Fruit fly (Drosophila melanogaster) whole organism, prepupa: ENCODE data around the gene mh.

Experiments
- Blimp-1 ChIP-seq: fragments of 200-800 bp; sonication (Bioruptor generic); optimal IDR thresholded peaks from 3 replicates; lab custom pipeline; 2017; ENCODE audit warnings: missing biosample characterization, missing genetic modification characterization, mild to moderate bottlenecking, moderate library complexity, missing genetic modification reagents
- CG10669 ChIP-seq: fragments of 200-800 bp; sonication (Bioruptor generic); optimal IDR thresholded peaks from 3 replicates; lab custom pipeline; 2018; ENCODE audit warnings: missing biosample characterization, mild to moderate bottlenecking, missing genetic modification characterization, moderate library complexity
- CG11294 ChIP-seq: fragments of 200-800 bp; sonication (Bioruptor generic); IDR thresholded peaks from 2 replicates; pipeline ENCODE4 v1.3.6; 2022; ENCODE audit warnings: missing biosample characterization, missing genetic modification characterization
- CG11762 ChIP-seq: fragments of 200-800 bp; sonication (Bioruptor generic); optimal IDR thresholded peaks from 3 replicates; lab custom pipeline; 2016; ENCODE audit warnings: missing biosample characterization, missing genetic modification characterization; ENCODE audit not compliant: insufficient read depth
- CG11902 ChIP-seq: fragments of 200-800 bp; sonication (Bioruptor generic); optimal IDR thresholded peaks from 3 replicates; lab custom pipeline; 2016; ENCODE audit warnings: missing biosample characterization, missing genetic modification characterization
- CG15336 ChIP-seq: fragments of 200-800 bp; sonication (Bioruptor generic); IDR thresholded peaks from 2 replicates; pipeline ENCODE4 v1.3.6; 2022; ENCODE audit warnings: missing biosample characterization, missing genetic modification characterization
- CG1621 ChIP-seq: fragments of 200-800 bp; sonication (Bioruptor generic); optimal IDR thresholded peaks from 3 replicates; lab custom pipeline; 2018; ENCODE audit warnings: missing biosample characterization, mild to moderate bottlenecking, missing genetic modification characterization
- CG3032 ChIP-seq: fragments of 200-800 bp; optimal IDR thresholded peaks from 2 replicates; lab custom pipeline; 2019; ENCODE audit warnings: missing biosample characterization, mild to moderate bottlenecking, missing genetic modification characterization, moderate library complexity
- CG32006 ChIP-seq: fragments of 200-800 bp; sonication (Bioruptor generic); optimal IDR thresholded peaks from 3 replicates; lab custom pipeline; 2017; ENCODE audit warnings: missing biosample characterization, mild to moderate bottlenecking, missing genetic modification characterization
- CG34406 ChIP-seq: fragments of 200-800 bp; sonication (Bioruptor generic); optimal IDR thresholded peaks from 3 replicates; lab custom pipeline; 2016; ENCODE audit warnings: missing biosample characterization, missing genetic modification characterization
- CG3919 ChIP-seq: fragments of 200-800 bp; sonication (Bioruptor generic); optimal IDR thresholded peaks from 3 replicates; lab custom pipeline; 2016; ENCODE audit warnings: missing biosample characterization, missing genetic modification characterization
- CG4318 ChIP-seq: fragments of 200-800 bp; sonication (Bioruptor generic); optimal IDR thresholded peaks from 3 replicates; lab custom pipeline; 2017; ENCODE audit warnings: missing biosample characterization, mild to moderate bottlenecking, missing genetic modification characterization
- CG6163 ChIP-seq: fragments of 200-800 bp; sonication (Bioruptor generic); IDR thresholded peaks from 3 replicates; pipeline ENCODE4 v1.3.6; 2022; ENCODE audit warnings: missing biosample characterization, missing genetic modification characterization
- CG6276 ChIP-seq: fragments of 200-800 bp; sonication (Bioruptor generic); optimal IDR thresholded peaks from 2 replicates; lab custom pipeline; 2017; ENCODE audit warnings: missing biosample characterization, mild to moderate bottlenecking, missing genetic modification characterization
- CG6792 ChIP-seq: fragments of 200-800 bp; sonication (Bioruptor generic); optimal IDR thresholded peaks from 3 replicates; lab custom pipeline; 2016; ENCODE audit warnings: missing biosample characterization, missing genetic modification characterization
- CG6808 ChIP-seq: fragments of 200-800 bp; sonication (Bioruptor generic); optimal IDR thresholded peaks from 3 replicates; lab custom pipeline; 2017; ENCODE audit warnings: missing biosample characterization, missing genetic modification characterization, mild to moderate bottlenecking, moderate library complexity, missing genetic modification reagents
- CG6854 ChIP-seq: fragments of 200-800 bp; sonication (Bioruptor generic); optimal IDR thresholded peaks from 2 replicates; lab custom pipeline; 2017; ENCODE audit warnings: missing biosample characterization, mild to moderate bottlenecking, missing genetic modification characterization
- CG7368 ChIP-seq: fragments of 200-800 bp; sonication (Bioruptor generic); optimal IDR thresholded peaks from 3 replicates; lab custom pipeline; 2016; ENCODE audit warnings: missing biosample characterization, missing genetic modification characterization
- CG8319 ChIP-seq: fragments of 200-800 bp; sonication (Bioruptor generic); optimal IDR thresholded peaks from 3 replicates; lab custom pipeline; 2016; ENCODE audit warnings: missing biosample characterization, missing genetic modification characterization
- Eip78C ChIP-seq: fragments of 200-800 bp; sonication (Bioruptor generic); peaks from one replicate; lab custom pipeline; 2016; ENCODE audit warnings: missing biosample characterization, missing genetic modification characterization
- Ets21C ChIP-seq: fragments of 200-800 bp; sonication (Bioruptor generic); optimal IDR thresholded peaks from 3 replicates; lab custom pipeline; 2016; ENCODE audit warnings: missing biosample characterization, missing genetic modification characterization
- Ets96B ChIP-seq: fragments of 200-800 bp; optimal IDR thresholded peaks from 2 replicates; lab custom pipeline; 2019; ENCODE audit warnings: missing biosample characterization, mild to moderate bottlenecking, missing genetic modification characterization, moderate library complexity
- Gug ChIP-seq: fragments of 200-800 bp; sonication (Bioruptor generic); IDR thresholded peaks from 2 replicates; pipeline ENCODE4 v1.3.6; 2022; ENCODE audit warnings: missing biosample characterization, missing genetic modification characterization
- Hr38 ChIP-seq: sonication (Bioruptor generic); optimal IDR thresholded peaks from 2 replicates; lab custom pipeline; 2016; ENCODE audit warnings: missing biosample characterization, missing genetic modification characterization
- Hr39 ChIP-seq: fragments of 200-800 bp; sonication (Bioruptor generic); optimal IDR thresholded peaks from 2 replicates; lab custom pipeline; 2016; ENCODE audit warnings: missing biosample characterization, missing genetic modification characterization
- Hr4 ChIP-seq: fragments of 200-800 bp; sonication (Bioruptor generic); optimal IDR thresholded peaks from 3 replicates; lab custom pipeline; 2016; ENCODE audit warnings: missing biosample characterization, missing genetic modification characterization
- Lpt ChIP-seq: fragments of 200-800 bp; sonication (Bioruptor generic); optimal IDR thresholded peaks from 3 replicates; lab custom pipeline; 2016; ENCODE audit warnings: missing biosample characterization, missing genetic modification characterization
- Met ChIP-seq: fragments of 200-800 bp; sonication (Bioruptor generic); optimal IDR thresholded peaks from 3 replicates; lab custom pipeline; 2016; ENCODE audit warnings: missing biosample characterization, missing genetic modification characterization
- OdsH ChIP-seq: fragments of 200-800 bp; sonication (Bioruptor generic); optimal IDR thresholded peaks from 3 replicates; lab custom pipeline; 2016; ENCODE audit warnings: missing biosample characterization, missing genetic modification characterization
- Smox ChIP-seq: fragments of 200-800 bp; sonication (Bioruptor generic); optimal IDR thresholded peaks from 3 replicates; lab custom pipeline; 2016; ENCODE audit warnings: missing biosample characterization, missing genetic modification characterization
- Sox102F ChIP-seq: fragments of 200-800 bp; sonication (Bioruptor generic); optimal IDR thresholded peaks from 2 replicates; lab custom pipeline; 2016; ENCODE audit warnings: missing biosample characterization, mild to moderate bottlenecking, missing genetic modification characterization
- Sox14 ChIP-seq: fragments of 200-800 bp; sonication (Bioruptor generic); optimal IDR thresholded peaks from 3 replicates; lab custom pipeline; 2016; ENCODE audit warnings: missing biosample characterization, missing genetic modification characterization
- dsx ChIP-seq: fragments of 200-800 bp; optimal IDR thresholded peaks from 3 replicates; lab custom pipeline; 2019; ENCODE audit warnings: missing biosample characterization, mild to moderate bottlenecking, missing genetic modification characterization, moderate library complexity; ENCODE audit not compliant: poor library complexity, severe bottlenecking
- eg ChIP-seq: fragments of 200-800 bp; sonication (Bioruptor generic); IDR thresholded peaks from 3 replicates; pipeline ENCODE4 v1.3.6; 2022; ENCODE audit warnings: missing biosample characterization, missing genetic modification characterization
- fd85E ChIP-seq: fragments of 200-800 bp; sonication (Bioruptor generic); optimal IDR thresholded peaks from 3 replicates; lab custom pipeline; 2016; ENCODE audit warnings: missing biosample characterization, missing genetic modification characterization
- fkh ChIP-seq: fragments of 200-800 bp; sonication (Bioruptor generic); optimal IDR thresholded peaks from 3 replicates; lab custom pipeline; 2017; ENCODE audit warnings: missing biosample characterization, mild to moderate bottlenecking, missing genetic modification characterization, moderate library complexity
- lz ChIP-seq: fragments of 200-800 bp; sonication (Bioruptor generic); optimal IDR thresholded peaks from 3 replicates; lab custom pipeline; 2016; ENCODE audit warnings: missing biosample characterization, missing genetic modification characterization
- net ChIP-seq: fragments of 200-800 bp; sonication (Bioruptor generic); optimal IDR thresholded peaks from 3 replicates; lab custom pipeline; 2016; ENCODE audit warnings: missing biosample characterization, missing genetic modification characterization
- pdm3 ChIP-seq: fragments of 200-800 bp; sonication (Bioruptor generic); optimal IDR thresholded peaks from 3 replicates; lab custom pipeline; 2016; ENCODE audit warnings: missing biosample characterization, missing genetic modification characterization
- spab ChIP-seq: fragments of 200-800 bp; sonication (Bioruptor generic); optimal IDR thresholded peaks from 2 replicates; lab custom pipeline; 2017; ENCODE audit warnings: missing biosample characterization, mild to moderate bottlenecking, missing genetic modification characterization, missing genetic modification reagents
- svp ChIP-seq: fragments of 200-800 bp; sonication (Bioruptor generic); peaks from one replicate; lab custom pipeline; 2016; ENCODE audit warnings: missing biosample characterization, missing genetic modification characterization
- topi ChIP-seq: fragments of 200-800 bp; sonication (Bioruptor generic); optimal IDR thresholded peaks from 3 replicates; lab custom pipeline; 2016; ENCODE audit warnings: missing biosample characterization, missing genetic modification characterization
- vri ChIP-seq: fragments of 200-800 bp; sonication (Bioruptor generic); optimal IDR thresholded peaks from 3 replicates; lab custom pipeline; 2016; ENCODE audit warnings: missing biosample characterization, mild to moderate bottlenecking, missing genetic modification characterization

Gene mh

DNA sequence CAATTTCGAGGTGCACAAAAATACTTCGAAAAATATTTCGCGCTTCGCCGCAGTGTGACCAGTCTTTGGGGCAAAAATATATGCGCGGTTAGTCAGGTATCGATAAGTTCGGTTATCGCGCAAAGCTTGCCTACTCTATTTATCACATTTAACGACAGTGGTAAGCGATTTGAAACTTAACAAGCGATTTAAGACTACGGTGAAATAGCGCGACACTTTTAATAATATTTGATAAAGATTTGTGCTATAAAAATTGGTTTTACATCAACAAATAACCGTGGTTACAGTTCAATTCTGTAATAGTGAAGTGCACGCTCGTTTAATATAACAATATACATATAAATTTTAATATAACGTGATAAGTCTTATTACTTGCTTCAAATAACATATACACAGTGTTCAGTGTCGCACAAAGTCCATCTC lies at the start of gene mh:
Gene mh (minus strand): TSS at position 34 of the 423 bp plus-strand sequence.
- TF ChIP-seq dsx (GFP tag; lab: Kevin White, UChicago) = no peak
- TF ChIP-seq eg = 0 out of 3 replicates have a peak, but pooled peaks have one; percentile 22

DNA sequence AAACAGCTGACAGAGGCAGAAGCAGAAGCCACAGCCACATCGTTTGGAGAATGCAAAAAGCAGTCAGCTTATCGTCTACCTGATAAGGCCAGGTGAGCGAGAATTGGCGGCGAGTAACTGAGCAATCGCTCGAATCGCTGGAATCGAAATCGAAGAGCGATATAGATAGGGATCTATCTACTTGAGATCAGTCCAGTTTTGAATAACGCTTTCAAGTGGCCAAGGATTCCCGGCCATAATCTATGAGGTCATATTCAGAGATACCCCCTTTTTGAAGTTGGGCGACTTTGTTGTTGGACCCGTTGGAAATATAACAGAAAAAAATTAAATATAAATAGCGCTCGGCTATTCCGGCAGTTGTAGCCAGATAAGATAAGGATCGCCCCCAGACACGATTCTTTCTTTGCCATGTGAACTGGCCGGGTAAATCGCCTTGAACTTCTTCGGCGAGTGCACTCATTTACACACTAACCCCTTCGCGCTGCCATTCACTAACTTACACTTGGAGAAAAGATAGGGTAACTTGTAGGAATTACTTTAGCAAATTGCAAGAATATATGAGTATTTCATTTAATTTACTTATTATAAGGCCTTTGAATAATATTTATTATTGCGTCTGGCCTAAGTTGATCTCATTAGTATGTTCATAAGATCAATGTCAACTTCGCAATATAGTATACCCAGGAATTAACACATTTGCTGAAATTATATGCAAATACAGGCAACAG lies 47.4 kb upstream of the mh start:
- TF ChIP-seq Hr4 (GFP tag; lab: Kevin White, UChicago) (no peak), Ets96B (tag; lab: Kevin White, UChicago) (no peak), dsx (GFP tag; lab: Kevin White, UChicago) (no peak), Eip78C (GFP tag; lab: Kevin White, UChicago) (peak; percentile 52), Ets21C (no peak), OdsH (GFP tag; lab: Kevin White, UChicago) (no peak), Met (GFP tag; lab: Kevin White, UChicago) (no peak), Gug (GFP tag; lab: Robert Waterston, UW) (no peak), CG11902 (no peak), Lpt (GFP tag; lab: Kevin White, UChicago) (no peak), CG10669 (GFP tag; lab: Kevin White, UChicago) (peak; percentile 22), CG6276 (GFP tag; lab: Kevin White, UChicago) (no peak), topi (no peak), Hr38 (GFP tag; lab: Kevin White, UChicago) (no peak), Sox102F (GFP tag; lab: Kevin White, UChicago) (no peak), Sox14 (GFP tag; lab: Kevin White, UChicago) (no peak), spab (GFP tag; lab: Kevin White, UChicago) (no peak), eg (no peak), CG6792 (GFP tag; lab: Kevin White, UChicago) (peak; percentile 7), svp (GFP tag; lab: Kevin White, UChicago) (peak; percentile 73), pdm3 (GFP tag; lab: Kevin White, UChicago) (no peak), CG6854 (GFP tag; lab: Kevin White, UChicago) (no peak), CG34406 (GFP tag; lab: Kevin White, UChicago) (no peak), Smox (no peak), CG1621 (tag; lab: Kevin White, UChicago) (no peak), CG4318 (no peak), fkh (no peak), CG6163 (GFP tag; lab: Robert Waterston, UW) (no peak), CG11762 (GFP tag; lab: Kevin White, UChicago) (no peak), CG7368 (GFP tag; lab: Kevin White, UChicago) (no peak), net (GFP tag; lab: Kevin White, UChicago) (no peak), CG8319 (GFP tag; lab: Kevin White, UChicago) (no peak), CG32006 (no peak), lz (peak; percentile 6), CG11294 (GFP tag; lab: Robert Waterston, UW) (no peak), CG15336 (no peak), Blimp-1 (no peak), Hr39 (GFP tag; lab: Kevin White, UChicago) (no peak), fd85E (GFP tag; lab: Kevin White, UChicago) (no peak), vri (GFP tag; lab: Kevin White, UChicago) (peak; percentile 56), CG3032 (tag; lab: Kevin White, UChicago) (no peak), CG6808 (no peak), CG3919 (GFP tag; lab: Kevin White, UChicago) (no peak)
